Worm (Caenorhabditis elegans): ENCODE data around the gene psd-1.

psd-1 gene

DNA sequence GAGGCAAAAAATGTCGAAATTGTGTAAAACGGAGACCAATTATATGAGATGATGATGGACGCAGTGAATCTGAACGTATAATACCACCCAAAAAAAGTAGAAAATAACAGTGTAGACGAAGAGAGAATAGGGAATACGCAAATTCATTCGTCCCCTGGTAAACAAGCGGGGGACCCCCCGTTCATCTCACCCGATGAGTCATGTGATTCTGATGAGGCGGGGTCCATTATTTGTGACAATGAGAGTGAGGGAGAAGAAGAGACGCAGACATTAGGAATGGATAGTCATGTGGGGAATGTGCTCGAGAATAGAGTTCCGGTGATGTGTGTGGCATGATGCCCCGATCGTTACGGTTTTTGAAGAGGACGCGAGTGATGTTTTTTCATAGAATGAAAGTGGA is 3.1 kb downstream of the psd-1 start:
- TF ChIP-seq flt-1 (GFP tag; IDR thresholded peaks at IDR 0.05), result 0 out of 2 replicates have a peak, but pooled peaks have one; percentile 46
- TF ChIP-seq cog-1 (tag; optimal IDR thresholded peaks at IDR 0.05), result peak; percentile 15
- TF ChIP-seq ztf-23 (GFP tag; IDR thresholded peaks at IDR 0.05), result no peak

DNA sequence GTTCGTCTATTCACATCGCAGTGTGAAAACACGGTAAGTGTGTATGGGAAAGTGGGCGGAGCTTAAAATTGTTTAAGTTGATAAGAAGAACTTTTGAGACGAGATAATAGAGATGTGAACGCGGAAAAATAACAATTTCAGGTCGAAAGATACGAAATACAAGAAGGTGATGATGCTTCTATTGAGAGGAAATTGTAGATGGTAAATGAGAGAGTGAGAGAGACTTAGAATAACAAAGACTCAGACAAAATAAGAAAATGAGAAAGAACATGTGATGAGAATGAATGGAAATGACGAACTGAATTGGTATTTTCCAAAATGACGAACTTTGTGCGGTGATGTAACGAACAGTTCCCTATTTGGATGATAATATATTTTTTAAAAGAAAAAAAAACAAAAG is 4.1 kb downstream of the psd-1 start:
- TF ChIP-seq ref-1 (GFP tag; conservative IDR thresholded peaks at IDR 0.05), result no peak
- no peak for TF ChIP-seq flt-1 (GFP tag; IDR thresholded peaks at IDR 0.05)
- TF ChIP-seq med-1 (GFP tag; optimal IDR thresholded peaks at IDR 0.05; ENCODE audit: insufficient read depth), result no peak
- TF ChIP-seq tab-1 (GFP tag; IDR thresholded peaks at IDR 0.05), result no peak
- TF ChIP-seq T22C8.4 (GFP tag; IDR thresholded peaks at IDR 0.05), result no peak
- TF ChIP-seq klf-2 (GFP tag; conservative IDR thresholded peaks at IDR 0.05), result no peak
- TF ChIP-seq ztf-23 (GFP tag; IDR thresholded peaks at IDR 0.05), result no peak
- TF ChIP-seq ztf-29 (GFP tag; IDR thresholded peaks at IDR 0.05), result no peak
- TF ChIP-seq cog-1 (tag; optimal IDR thresholded peaks at IDR 0.05), result no peak

DNA sequence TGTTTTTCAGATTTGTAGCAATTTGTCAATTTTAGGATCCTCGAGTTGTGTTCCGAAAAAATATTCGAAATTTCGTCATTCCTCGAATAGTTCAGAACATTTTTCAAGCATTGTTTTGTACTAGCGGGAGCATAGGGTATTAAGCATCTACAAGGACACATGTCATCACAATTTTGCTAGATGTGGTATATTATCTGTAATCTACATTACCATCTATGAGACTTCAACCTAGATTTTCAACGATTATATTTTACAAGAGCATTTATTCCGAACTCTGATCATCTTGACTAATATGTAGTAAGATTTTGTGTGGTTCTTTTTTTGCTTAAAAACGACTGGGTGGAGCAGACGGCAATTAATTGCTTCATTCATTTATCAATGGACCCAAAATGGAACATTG is 12.2 kb downstream of the psd-1 start:
- no peak for TF ChIP-seq tab-1 (GFP tag; IDR thresholded peaks at IDR 0.05)
- TF ChIP-seq ztf-29 (GFP tag; IDR thresholded peaks at IDR 0.05), result no peak

DNA sequence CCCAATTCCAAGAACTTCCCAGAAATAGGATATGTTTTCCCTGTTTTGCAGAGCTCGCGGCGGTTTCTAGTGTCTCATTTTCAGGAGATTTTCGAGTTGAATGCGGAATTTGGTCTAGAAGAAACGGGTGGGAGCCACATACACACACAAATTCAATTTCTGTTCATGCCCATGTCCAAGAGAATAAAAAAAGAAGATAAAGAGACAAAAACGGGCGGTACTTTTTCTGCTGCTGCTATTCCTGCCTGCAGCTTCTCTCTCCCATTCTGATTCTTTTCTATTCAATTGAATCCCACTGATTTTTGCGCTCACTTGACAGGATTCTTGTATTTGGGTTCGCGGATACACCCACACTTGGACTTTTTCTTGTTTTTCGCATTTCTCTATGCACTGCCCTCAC is 12.6 kb downstream of the psd-1 start:
- TF ChIP-seq ref-1 (GFP tag; conservative IDR thresholded peaks at IDR 0.05) (no peak), T22C8.4 (GFP tag; IDR thresholded peaks at IDR 0.05) (no peak), flt-1 (GFP tag; IDR thresholded peaks at IDR 0.05) (no peak), ztf-29 (GFP tag; IDR thresholded peaks at IDR 0.05) (no peak), ztf-23 (GFP tag; IDR thresholded peaks at IDR 0.05) (no peak), klf-2 (GFP tag; conservative IDR thresholded peaks at IDR 0.05) (no peak), tab-1 (GFP tag; IDR thresholded peaks at IDR 0.05) (no peak), cog-1 (tag; optimal IDR thresholded peaks at IDR 0.05) (no peak), med-1 (GFP tag; optimal IDR thresholded peaks at IDR 0.05; ENCODE audit: insufficient read depth) (no peak)

DNA sequence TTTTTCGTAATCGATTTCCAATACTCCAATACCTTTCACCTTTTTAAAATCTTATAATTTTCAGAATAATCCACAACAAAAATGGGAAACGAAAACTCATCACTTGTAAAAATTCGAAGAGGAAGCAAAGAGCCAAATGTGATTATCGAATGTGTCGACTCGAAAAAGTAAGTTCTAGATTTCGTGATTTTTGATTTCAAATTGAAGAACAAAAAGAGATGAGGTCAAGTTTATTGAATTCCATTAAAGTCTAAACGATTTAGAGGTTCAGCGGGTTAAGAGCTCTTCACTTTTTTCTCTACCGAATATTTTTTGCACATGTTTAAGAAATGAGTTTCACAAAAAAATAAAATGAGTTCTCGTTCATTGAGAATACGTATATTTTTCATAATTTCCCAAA is 16.3 kb downstream of the psd-1 start, which contains the start of gene B0361.4:
Gene B0361.4 (plus strand): TSS at position 61 of the 400 bp plus-strand sequence.
- TF ChIP-seq T22C8.4 (GFP tag; IDR thresholded peaks at IDR 0.05) (no peak), klf-2 (GFP tag; conservative IDR thresholded peaks at IDR 0.05) (no peak), flt-1 (GFP tag; IDR thresholded peaks at IDR 0.05) (no peak)

DNA sequence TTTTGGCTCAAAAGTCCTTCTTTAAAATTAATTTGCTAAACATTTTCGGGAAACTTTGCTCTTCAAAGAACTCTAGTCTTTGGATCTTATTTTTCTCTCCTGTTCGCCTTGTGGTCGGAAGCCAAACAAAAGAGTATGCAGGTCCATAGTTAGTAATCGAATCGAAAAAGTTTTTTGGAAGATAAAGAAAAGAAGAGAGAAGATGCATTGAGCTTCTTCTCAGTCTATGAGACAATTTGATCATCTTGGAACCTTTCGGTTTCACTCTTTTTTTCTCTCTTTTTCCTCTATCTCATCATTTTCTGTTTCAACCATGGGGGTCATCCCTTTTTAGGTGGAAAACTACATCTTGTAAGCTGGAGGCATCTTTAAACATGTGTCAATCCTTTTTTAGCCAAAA is 21.5 kb downstream of the psd-1 start:
- TF ChIP-seq med-1 (GFP tag; optimal IDR thresholded peaks at IDR 0.05; ENCODE audit: insufficient read depth) (no peak), T22C8.4 (GFP tag; IDR thresholded peaks at IDR 0.05) (no peak), tab-1 (GFP tag; IDR thresholded peaks at IDR 0.05) (no peak), ztf-23 (GFP tag; IDR thresholded peaks at IDR 0.05) (no peak), cog-1 (tag; optimal IDR thresholded peaks at IDR 0.05) (no peak), klf-2 (GFP tag; conservative IDR thresholded peaks at IDR 0.05) (no peak), flt-1 (GFP tag; IDR thresholded peaks at IDR 0.05) (no peak), ztf-29 (GFP tag; IDR thresholded peaks at IDR 0.05) (no peak), ref-1 (GFP tag; conservative IDR thresholded peaks at IDR 0.05) (no peak)

DNA sequence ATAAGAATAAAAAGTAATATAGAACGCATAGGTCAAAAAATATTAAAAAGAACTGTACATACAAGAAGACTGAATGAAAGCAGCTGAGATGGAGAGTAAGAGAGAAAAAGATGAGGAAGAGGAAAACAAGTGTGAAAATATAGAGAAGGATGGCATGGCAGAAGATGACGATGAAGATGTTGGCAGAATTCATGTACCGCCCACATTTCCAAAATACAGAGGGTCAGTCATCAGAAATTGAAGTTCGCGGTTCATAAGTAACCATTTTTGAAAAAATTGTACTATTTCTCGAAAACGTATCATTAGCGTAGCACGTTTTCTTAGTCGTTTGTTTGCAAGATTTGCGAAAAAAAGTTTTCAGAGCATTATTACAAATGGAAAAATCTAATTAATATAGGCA is 27.5 kb downstream of the psd-1 start, which contains the start of gene zmp-6:
Gene zmp-6 (minus strand): TSS at position 101 of the 400 bp plus-strand sequence.
- no peak for TF ChIP-seq klf-2 (GFP tag; conservative IDR thresholded peaks at IDR 0.05)
- TF ChIP-seq T22C8.4 (GFP tag; IDR thresholded peaks at IDR 0.05), result no peak
- no peak for TF ChIP-seq ztf-29 (GFP tag; IDR thresholded peaks at IDR 0.05)
- no peak for TF ChIP-seq cog-1 (tag; optimal IDR thresholded peaks at IDR 0.05)
- TF ChIP-seq med-1 (GFP tag; optimal IDR thresholded peaks at IDR 0.05; ENCODE audit: insufficient read depth), result no peak
- no peak for TF ChIP-seq ztf-23 (GFP tag; IDR thresholded peaks at IDR 0.05)
- TF ChIP-seq flt-1 (GFP tag; IDR thresholded peaks at IDR 0.05), result no peak
- TF ChIP-seq ref-1 (GFP tag; conservative IDR thresholded peaks at IDR 0.05), result no peak

DNA sequence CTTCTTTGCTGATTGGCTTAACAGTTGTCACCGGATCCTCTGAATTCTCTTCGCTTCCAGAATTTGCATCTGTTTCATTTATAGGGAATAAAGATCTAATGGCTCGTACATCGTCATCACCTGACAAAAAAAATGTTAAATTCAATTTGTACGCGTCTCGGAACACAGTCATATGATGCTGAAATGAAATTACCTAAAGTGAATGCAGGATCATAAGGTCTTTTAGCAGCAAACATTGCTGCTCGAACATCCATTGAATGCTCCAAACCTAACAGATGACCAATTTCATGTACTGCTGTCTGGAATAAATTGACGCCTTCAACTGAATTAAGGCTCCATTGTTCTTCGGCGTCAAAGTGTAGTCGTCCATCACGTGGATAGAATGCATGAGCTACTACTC is 28.8 kb downstream of the psd-1 start:
- TF ChIP-seq tab-1 (GFP tag; IDR thresholded peaks at IDR 0.05) (no peak), flt-1 (GFP tag; IDR thresholded peaks at IDR 0.05) (no peak), T22C8.4 (GFP tag; IDR thresholded peaks at IDR 0.05) (no peak), ztf-29 (GFP tag; IDR thresholded peaks at IDR 0.05) (no peak), cog-1 (tag; optimal IDR thresholded peaks at IDR 0.05) (no peak), klf-2 (GFP tag; conservative IDR thresholded peaks at IDR 0.05) (no peak), ztf-23 (GFP tag; IDR thresholded peaks at IDR 0.05) (no peak), ref-1 (GFP tag; conservative IDR thresholded peaks at IDR 0.05) (no peak), med-1 (GFP tag; optimal IDR thresholded peaks at IDR 0.05; ENCODE audit: insufficient read depth) (no peak)

DNA sequence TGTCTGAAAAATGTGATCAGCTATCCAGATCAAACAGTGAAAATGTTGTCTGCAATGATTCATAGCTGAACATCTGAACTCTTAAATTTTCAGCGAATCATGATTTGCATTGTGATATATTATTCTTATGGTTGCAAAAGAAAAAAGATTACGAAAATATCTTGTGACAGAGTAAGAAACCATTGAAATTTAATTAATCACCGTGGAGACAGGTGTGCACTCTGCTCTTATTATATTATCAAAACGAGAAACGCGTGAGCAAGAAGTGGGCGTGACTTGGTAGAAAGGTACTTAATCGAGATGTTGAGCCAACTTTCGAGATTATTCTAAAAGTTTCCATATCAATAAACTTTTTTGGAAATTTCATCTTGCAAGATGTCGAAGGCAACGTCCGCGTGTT is 32.2 kb downstream of the psd-1 start, which contains the start of gene osm-10:
Gene osm-10 (plus strand): TSS at position 293 of the 400 bp plus-strand sequence.
- no peak for TF ChIP-seq T22C8.4 (GFP tag; IDR thresholded peaks at IDR 0.05)
- TF ChIP-seq klf-2 (GFP tag; conservative IDR thresholded peaks at IDR 0.05), result no peak
- TF ChIP-seq cog-1 (tag; optimal IDR thresholded peaks at IDR 0.05), result no peak

DNA sequence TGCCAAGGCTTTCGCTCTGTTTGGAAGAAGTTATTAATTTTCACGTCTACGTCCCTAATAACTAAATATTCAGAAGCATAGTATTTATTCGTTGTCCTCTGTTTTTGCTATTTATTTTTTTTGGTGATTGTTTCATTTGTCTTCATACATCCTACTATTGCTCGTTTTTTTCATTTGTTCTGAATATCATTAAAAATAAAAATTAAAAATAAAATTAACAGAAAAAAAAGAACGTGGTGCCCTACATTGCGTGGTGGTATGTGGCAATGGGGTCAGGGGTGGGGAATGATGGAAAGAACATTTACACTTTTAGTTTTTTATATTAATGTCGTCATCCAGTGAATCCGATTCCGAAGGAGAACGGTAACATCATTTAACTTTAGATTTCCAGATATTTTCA is 34.1 kb downstream of the psd-1 start, which contains the start of gene ztf-31:
Gene ztf-31 (plus strand): TSS at position 301 of the 400 bp plus-strand sequence.
- TF ChIP-seq klf-2 (GFP tag; conservative IDR thresholded peaks at IDR 0.05) (no peak), tab-1 (GFP tag; IDR thresholded peaks at IDR 0.05) (no peak), ztf-29 (GFP tag; IDR thresholded peaks at IDR 0.05) (no peak), med-1 (GFP tag; optimal IDR thresholded peaks at IDR 0.05; ENCODE audit: insufficient read depth) (no peak), T22C8.4 (GFP tag; IDR thresholded peaks at IDR 0.05) (no peak), ref-1 (GFP tag; conservative IDR thresholded peaks at IDR 0.05) (no peak), cog-1 (tag; optimal IDR thresholded peaks at IDR 0.05) (no peak), ztf-23 (GFP tag; IDR thresholded peaks at IDR 0.05) (no peak), flt-1 (GFP tag; IDR thresholded peaks at IDR 0.05) (no peak)

DNA sequence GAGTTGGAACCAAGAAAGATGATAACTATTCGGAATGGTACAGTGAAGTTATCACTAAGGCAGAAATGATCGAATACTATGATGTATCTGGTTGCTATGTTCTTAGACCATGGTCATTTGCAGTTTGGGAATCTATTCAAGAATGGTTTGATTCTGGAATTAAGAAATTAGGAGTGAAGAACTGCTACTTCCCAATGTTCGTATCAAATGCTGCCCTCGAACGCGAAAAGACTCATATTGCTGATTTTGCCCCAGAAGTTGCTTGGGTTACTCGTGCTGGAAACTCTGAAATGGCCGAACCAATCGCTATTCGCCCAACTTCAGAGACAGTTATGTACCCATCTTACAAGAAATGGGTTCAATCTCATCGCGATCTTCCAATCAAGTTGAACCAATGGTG is 35.8 kb downstream of the psd-1 start:
- TF ChIP-seq ztf-29 (GFP tag; IDR thresholded peaks at IDR 0.05), result no peak
- TF ChIP-seq med-1 (GFP tag; optimal IDR thresholded peaks at IDR 0.05; ENCODE audit: insufficient read depth), result no peak
- TF ChIP-seq tab-1 (GFP tag; IDR thresholded peaks at IDR 0.05), result no peak
- no peak for TF ChIP-seq cog-1 (tag; optimal IDR thresholded peaks at IDR 0.05)
- no peak for TF ChIP-seq ztf-23 (GFP tag; IDR thresholded peaks at IDR 0.05)
- no peak for TF ChIP-seq ref-1 (GFP tag; conservative IDR thresholded peaks at IDR 0.05)
- TF ChIP-seq klf-2 (GFP tag; conservative IDR thresholded peaks at IDR 0.05), result no peak
- TF ChIP-seq T22C8.4 (GFP tag; IDR thresholded peaks at IDR 0.05), result no peak
- no peak for TF ChIP-seq flt-1 (GFP tag; IDR thresholded peaks at IDR 0.05)
